Worm (Caenorhabditis elegans) whole organism, young adult: ENCODE results near the gene cav-1.

Source experiments
- B0035.1 ChIP-seq: sonication (generic microtip); optimal IDR thresholded peaks from 2 replicates; lab custom pipeline; 2016; ENCODE audit warnings: missing genetic modification characterization, mild to moderate bottlenecking, missing compliant biosample characterization, missing genotype, missing genetic modification reagents
- B0261.1 ChIP-seq: sonication (generic microtip); optimal IDR thresholded peaks from 2 replicates; lab custom pipeline; 2016; ENCODE audit warnings: mild to moderate bottlenecking, missing genetic modification characterization, moderate library complexity, missing compliant biosample characterization
- C06A6.2 ChIP-seq: fragments of 200-800 bp; sonication (Bioruptor generic); conservative IDR thresholded peaks from 2 replicates; pipeline ENCODE4 v1.3.6; 2022; ENCODE audit warnings: missing genetic modification characterization, missing compliant biosample characterization
- F22D6.2 ChIP-seq: sonication (generic microtip); optimal IDR thresholded peaks from 2 replicates; lab custom pipeline; 2016; ENCODE audit warnings: mild to moderate bottlenecking, missing genetic modification characterization, missing compliant biosample characterization
- F37B4.10 ChIP-seq: fragments of 200-800 bp; sonication (Bioruptor generic); IDR thresholded peaks from 2 replicates; pipeline ENCODE4 v1.3.6; 2022; ENCODE audit warnings: missing genetic modification characterization, missing compliant biosample characterization
- F49E8.2 ChIP-seq: sonication (generic microtip); optimal IDR thresholded peaks from 3 replicates; lab custom pipeline; 2017; ENCODE audit warnings: missing genetic modification characterization, mild to moderate bottlenecking, missing compliant biosample characterization, antibody characterized with exemption, moderate library complexity; ENCODE audit not compliant: insufficient read depth
- F57A8.1 ChIP-seq: fragments of 200-800 bp; sonication (Bioruptor generic); optimal IDR thresholded peaks from 2 replicates; lab custom pipeline; 2018; ENCODE audit warnings: mild to moderate bottlenecking, missing genetic modification characterization, moderate library complexity, missing compliant biosample characterization
- K12H6.12 ChIP-seq: fragments of 200-800 bp; sonication (Bioruptor generic); optimal IDR thresholded peaks from 2 replicates; lab custom pipeline; 2018; ENCODE audit warnings: mild to moderate bottlenecking, missing genetic modification characterization, missing compliant biosample characterization
- T07F8.4 ChIP-seq: sonication (generic microtip); optimal IDR thresholded peaks from 2 replicates; lab custom pipeline; 2016; ENCODE audit warnings: mild to moderate bottlenecking, missing genetic modification characterization, moderate library complexity, missing compliant biosample characterization
- T26A5.8 ChIP-seq: sonication (generic microtip); optimal IDR thresholded peaks from 2 replicates; lab custom pipeline; 2016; ENCODE audit warnings: missing genetic modification characterization, missing compliant biosample characterization
- Y67H2A.10 ChIP-seq: fragments of 200-800 bp; sonication (Bioruptor generic); conservative IDR thresholded peaks from 2 replicates; pipeline ENCODE4 v1.3.6; 2022; ENCODE audit warnings: missing genetic modification reagents, missing genetic modification characterization, missing compliant biosample characterization
- akir-1 ChIP-seq: fragments of 200-800 bp; sonication (Bioruptor generic); optimal IDR thresholded peaks from 2 replicates; lab custom pipeline; 2018; ENCODE audit warnings: mild to moderate bottlenecking, missing genetic modification characterization, moderate library complexity, missing compliant biosample characterization
- aptf-2 ChIP-seq: fragments of 200-800 bp; sonication (Bioruptor generic); conservative IDR thresholded peaks from 2 replicates; pipeline ENCODE4 v1.3.6; 2022; ENCODE audit warnings: missing genetic modification reagents, missing genetic modification characterization, missing compliant biosample characterization
- atf-7 ChIP-seq: sonication (generic microtip); optimal IDR thresholded peaks from 2 replicates; lab custom pipeline; 2017; ENCODE audit warnings: mild to moderate bottlenecking, missing genetic modification characterization, missing compliant biosample characterization
- attf-3 ChIP-seq: fragments of 200-800 bp; sonication (Bioruptor generic); conservative IDR thresholded peaks from 2 replicates; pipeline ENCODE4 v1.3.6; 2022; ENCODE audit warnings: missing genetic modification reagents, missing genetic modification characterization, missing compliant biosample characterization
- attf-5 ChIP-seq: fragments of 200-800 bp; sonication (Bioruptor generic); optimal IDR thresholded peaks from 2 replicates; lab custom pipeline; 2018; ENCODE audit warnings: mild to moderate bottlenecking, missing genetic modification characterization, missing compliant biosample characterization
- ccch-3 ChIP-seq: fragments of 200-800 bp; sonication (Bioruptor generic); optimal IDR thresholded peaks from 2 replicates; lab custom pipeline; 2018; ENCODE audit warnings: mild to moderate bottlenecking, missing genetic modification characterization, missing compliant biosample characterization
- dpl-1 ChIP-seq: fragments of 150-350 bp; optimal IDR thresholded peaks from 2 replicates; lab custom pipeline; 2014; ENCODE audit warnings: missing biosample characterization, missing genetic modification reagents, missing genetic modification characterization
- efl-1 ChIP-seq: fragments of 150-350 bp; optimal IDR thresholded peaks from 2 replicates; lab custom pipeline; 2014; ENCODE audit warnings: missing biosample characterization, missing genetic modification reagents, missing genetic modification characterization
- egl-18 ChIP-seq: fragments of 200-800 bp; sonication (Bioruptor generic); IDR thresholded peaks from 2 replicates; pipeline ENCODE4 v1.3.6; 2022; ENCODE audit warnings: missing genetic modification reagents, missing genetic modification characterization, missing compliant biosample characterization
- egl-44 ChIP-seq: fragments of 200-800 bp; sonication (Bioruptor generic); IDR thresholded peaks from 2 replicates; pipeline ENCODE4 v1.3.6; 2022; ENCODE audit warnings: missing genetic modification reagents, missing genetic modification characterization, missing compliant biosample characterization
- ekl-4 ChIP-seq: fragments of 200-800 bp; sonication (Bioruptor generic); IDR thresholded peaks from 2 replicates; pipeline ENCODE4 v1.3.6; 2022; ENCODE audit warnings: missing genetic modification reagents, missing genetic modification characterization, missing compliant biosample characterization
- ets-4 ChIP-seq: fragments of 200-800 bp; sonication (Bioruptor generic); optimal IDR thresholded peaks from 2 replicates; lab custom pipeline; 2018; ENCODE audit warnings: mild to moderate bottlenecking, missing genetic modification characterization, missing compliant biosample characterization
- him-1 ChIP-seq: sonication (generic microtip); optimal IDR thresholded peaks from 2 replicates; lab custom pipeline; 2016; ENCODE audit warnings: missing genotype, missing genetic modification reagents, missing genetic modification characterization, missing compliant biosample characterization
- hlh-12 ChIP-seq: sonication (generic microtip); optimal IDR thresholded peaks from 2 replicates; lab custom pipeline; 2016; ENCODE audit warnings: missing genetic modification characterization, missing compliant biosample characterization
- hrde-1 ChIP-seq: sonication (generic microtip); optimal IDR thresholded peaks from 2 replicates; lab custom pipeline; 2016; ENCODE audit warnings: missing genetic modification characterization, mild to moderate bottlenecking, missing compliant biosample characterization, moderate library complexity, missing genotype, missing genetic modification reagents, borderline replicate concordance
- let-607 ChIP-seq, 2 experiments: fragments of 200-800 bp in 1 of 2; sonication (Bioruptor generic) in 1 of 2; sonication (generic microtip) in 1 of 2; optimal IDR thresholded peaks; 2 replicates each; lab custom pipeline; 2016 to 2018; ENCODE audit warnings: mild to moderate bottlenecking in 2 of 2, missing compliant biosample characterization in 2 of 2, missing genetic modification characterization in 2 of 2, moderate library complexity in 2 of 2, missing genotype in 1 of 2
- lin-40 ChIP-seq: sonication (generic microtip); optimal IDR thresholded peaks from 2 replicates; lab custom pipeline; 2016; ENCODE audit warnings: missing genetic modification characterization, mild to moderate bottlenecking, missing compliant biosample characterization, missing genotype, missing genetic modification reagents
- lin-54 ChIP-seq: fragments of 200-800 bp; sonication (Bioruptor generic); optimal IDR thresholded peaks from 2 replicates; lab custom pipeline; 2018; ENCODE audit warnings: mild to moderate bottlenecking, missing genetic modification characterization, missing compliant biosample characterization
- madf-3 ChIP-seq: fragments of 200-800 bp; sonication (Bioruptor generic); IDR thresholded peaks from 2 replicates; pipeline ENCODE4 v1.3.6; 2022; ENCODE audit warnings: missing genetic modification reagents, missing genetic modification characterization, missing compliant biosample characterization
- nfya-1 ChIP-seq: sonication (generic microtip); optimal IDR thresholded peaks from 2 replicates; lab custom pipeline; 2017; ENCODE audit warnings: antibody characterized with exemption, missing compliant biosample characterization, missing genetic modification characterization, borderline replicate concordance; ENCODE audit not compliant: insufficient read depth
- nfyb-1 ChIP-seq: fragments of 200-800 bp; sonication (Bioruptor generic); IDR thresholded peaks from 2 replicates; pipeline ENCODE4 v1.3.6; 2022; ENCODE audit warnings: missing genetic modification reagents, missing genetic modification characterization, missing compliant biosample characterization
- repo-1 ChIP-seq: sonication (generic microtip); optimal IDR thresholded peaks from 2 replicates; lab custom pipeline; 2017; ENCODE audit warnings: mild to moderate bottlenecking, missing genetic modification characterization, missing compliant biosample characterization
- rpc-1 ChIP-seq, 2 experiments: fragments of 150-350 bp in 1 of 2; sonication (generic microtip) in 1 of 2; optimal IDR thresholded peaks; 2 replicates each; lab custom pipeline; 2014 to 2018; ENCODE audit warnings: missing biosample characterization in 1 of 2, missing genetic modification characterization in 1 of 2, missing genetic modification reagents in 1 of 2, missing genotype in 1 of 2
- snpc-1.3 ChIP-seq: sonication (generic microtip); optimal IDR thresholded peaks from 2 replicates; lab custom pipeline; 2017; ENCODE audit warnings: missing genetic modification characterization, mild to moderate bottlenecking, missing compliant biosample characterization, antibody characterized with exemption, moderate library complexity, missing genotype, missing genetic modification reagents; ENCODE audit not compliant: insufficient read depth
- snpc-3.4 ChIP-seq: sonication (generic microtip); optimal IDR thresholded peaks from 2 replicates; lab custom pipeline; 2017; ENCODE audit warnings: missing genetic modification characterization, mild to moderate bottlenecking, missing compliant biosample characterization, antibody characterized with exemption, moderate library complexity, missing genotype, missing genetic modification reagents
- tbx-9 ChIP-seq: sonication (generic microtip); optimal IDR thresholded peaks from 2 replicates; lab custom pipeline; 2016; ENCODE audit warnings: borderline replicate concordance, missing genetic modification characterization, inconsistent platforms, missing compliant biosample characterization
- unc-62 ChIP-seq: fragments of 150-350 bp; optimal IDR thresholded peaks from 2 replicates; lab custom pipeline; 2014; ENCODE audit warnings: missing biosample characterization, missing genetic modification reagents, missing genetic modification characterization
- ztf-18 ChIP-seq: sonication (generic microtip); optimal IDR thresholded peaks from 2 replicates; lab custom pipeline; 2016; ENCODE audit warnings: missing genotype, mild to moderate bottlenecking, missing genetic modification characterization, missing compliant biosample characterization
- ztf-22 ChIP-seq: fragments of 200-800 bp; sonication (Bioruptor generic); optimal IDR thresholded peaks from 2 replicates; lab custom pipeline; 2018; ENCODE audit warnings: mild to moderate bottlenecking, missing genetic modification characterization, moderate library complexity, missing compliant biosample characterization

cav-1 gene

DNA sequence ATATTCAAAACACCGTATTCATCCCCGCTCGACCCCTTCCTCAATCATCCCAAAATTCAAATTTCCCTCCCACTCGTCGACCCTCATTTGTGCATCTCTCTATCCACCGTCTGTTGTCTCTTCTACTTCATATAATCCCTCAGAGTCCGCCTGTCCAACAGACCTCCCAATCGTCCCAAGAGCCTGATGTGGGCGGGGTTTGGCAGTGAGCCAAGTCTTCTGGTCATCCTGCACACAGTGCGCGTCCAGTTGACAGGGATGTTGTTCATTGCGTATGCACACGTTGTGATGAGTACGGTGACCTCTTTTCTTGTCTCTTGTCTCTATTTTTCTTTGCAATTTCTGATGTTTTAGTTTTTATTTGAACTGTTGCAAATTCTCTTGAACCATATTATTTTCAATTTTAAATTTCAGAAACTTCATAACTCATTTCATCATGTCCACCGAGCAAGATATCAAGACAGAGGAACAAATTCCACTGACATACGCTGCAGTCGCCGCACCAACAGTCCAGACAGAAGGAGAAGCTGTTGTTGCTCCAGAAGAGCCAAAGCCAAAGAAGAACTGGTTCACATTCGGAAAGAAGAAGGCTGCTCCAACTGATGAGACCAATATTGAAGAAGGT lies at the start of gene cav-1:
TSS of gene cav-1 (plus strand) at position 415 of the 625 bp plus-strand sequence.
- TF ChIP-seq egl-18 (GFP tag; lab: Robert Waterston, UW) (no peak), ztf-18 (tag; lab: Kevin White, UChicago) (no peak), akir-1 (no peak), snpc-1.3 (tag; lab: Kevin White, UChicago) (no peak), F37B4.10 (GFP tag; lab: Robert Waterston, UW) (no peak), nfyb-1 (no peak), ekl-4 (GFP tag; lab: Robert Waterston, UW) (no peak), aptf-2 (0 out of 2 replicates have a peak, but pooled peaks have one; percentile 53), F22D6.2 (tag; lab: Kevin White, UChicago) (no peak), ets-4 (GFP tag; lab: Kevin White, UChicago) (no peak), Y67H2A.10 (GFP tag; lab: Robert Waterston, UW) (no peak), unc-62 (GFP tag; lab: Kevin White, UChicago) (peak; percentile 34), hrde-1 (tag; lab: Kevin White, UChicago) (no peak), tbx-9 (no peak), repo-1 (tag; lab: Kevin White, UChicago) (no peak), B0261.1 (tag; lab: Kevin White, UChicago) (no peak), C06A6.2 (GFP tag; lab: Robert Waterston, UW) (no peak)

DNA sequence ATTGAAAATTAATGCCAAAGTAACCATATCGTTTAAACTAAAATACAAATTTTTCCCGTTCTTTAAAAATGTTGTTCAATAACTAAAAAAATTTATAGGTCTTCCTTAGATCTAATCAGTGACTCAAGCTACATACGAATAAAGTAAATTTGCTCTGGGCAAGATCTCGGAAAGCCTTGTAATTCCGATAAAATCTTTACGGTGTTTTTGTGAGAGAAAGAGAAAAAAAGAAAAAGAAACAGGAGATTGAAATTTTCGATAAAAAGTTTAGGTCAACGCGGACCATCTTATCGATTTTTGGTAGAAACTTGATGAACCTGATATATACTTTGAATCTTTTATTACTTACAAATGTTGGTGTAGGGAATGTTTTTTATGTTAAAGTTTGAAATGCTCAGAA lies 49.1 kb upstream of the cav-1 start:
- TF ChIP-seq ccch-3 (GFP tag; lab: Kevin White, UChicago) (no peak), ztf-22 (no peak), B0035.1 (tag; lab: Kevin White, UChicago) (no peak), egl-44 (GFP tag; lab: Robert Waterston, UW) (no peak), rpc-1 (optimal IDR thresholded peaks at IDR 0.05; lab: Kevin White, UChicago) (no peak), rpc-1 (tag; optimal IDR thresholded peaks at IDR 0.05; lab: Kevin White, UChicago) (no peak), F22D6.2 (tag; lab: Kevin White, UChicago) (no peak), him-1 (tag; lab: Kevin White, UChicago) (no peak), nfya-1 (tag; lab: Kevin White, UChicago) (no peak), lin-40 (tag; lab: Kevin White, UChicago) (no peak)

DNA sequence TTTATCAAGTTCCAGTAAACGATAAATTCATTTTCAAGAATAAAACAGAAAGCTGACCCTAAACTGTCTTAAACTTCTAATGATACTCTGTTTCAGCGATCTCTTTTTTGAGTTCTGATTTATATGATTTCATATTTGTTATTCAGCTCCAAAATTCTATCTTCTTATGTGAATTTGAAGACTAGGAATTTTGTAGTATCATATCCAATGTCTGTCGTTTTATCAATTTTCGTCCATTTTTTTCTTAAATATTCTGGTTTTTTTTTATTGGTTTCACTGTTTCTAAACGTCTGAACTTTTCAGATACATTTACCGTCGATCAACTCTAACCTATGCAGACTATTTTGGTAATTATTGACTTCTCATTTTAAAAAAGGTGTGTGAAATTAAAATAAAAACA lies 47.4 kb upstream of the cav-1 start, which contains the start of the genes nhr-138 and C28D4.18:
TSS of gene nhr-138 (plus strand) at position 304 of the 400 bp plus-strand sequence.
TSS of gene C28D4.18 (plus strand) at position 333 of the 400 bp plus-strand sequence.
- TF ChIP-seq F57A8.1 (GFP tag; lab: Kevin White, UChicago), result no peak
- no peak for TF ChIP-seq akir-1
- no peak for TF ChIP-seq efl-1 (GFP tag; lab: Kevin White, UChicago)
- TF ChIP-seq F49E8.2 (tag; lab: Kevin White, UChicago), result no peak
- TF ChIP-seq dpl-1 (GFP tag; lab: Kevin White, UChicago), result no peak
- no peak for TF ChIP-seq hlh-12 (tag; lab: Kevin White, UChicago)
- no peak for TF ChIP-seq attf-3 (GFP tag; lab: Robert Waterston, UW)
- no peak for TF ChIP-seq let-607 (tag; optimal IDR thresholded peaks at IDR 0.05; lab: Kevin White, UChicago)
- no peak for TF ChIP-seq lin-54 (GFP tag; lab: Kevin White, UChicago)
- no peak for TF ChIP-seq F22D6.2 (tag; lab: Kevin White, UChicago)
- TF ChIP-seq ccch-3 (GFP tag; lab: Kevin White, UChicago), result no peak
- TF ChIP-seq atf-7 (tag; lab: Kevin White, UChicago), result no peak
- TF ChIP-seq T07F8.4 (tag; lab: Kevin White, UChicago), result no peak
- no peak for TF ChIP-seq K12H6.12 (tag; lab: Kevin White, UChicago)
- no peak for TF ChIP-seq snpc-3.4 (tag; lab: Kevin White, UChicago)
- TF ChIP-seq attf-5, result no peak
- TF ChIP-seq madf-3 (GFP tag; lab: Robert Waterston, UW), result no peak
- no peak for TF ChIP-seq T26A5.8 (tag; lab: Kevin White, UChicago)
